Fruit fly (Drosophila melanogaster): ENCODE data around the gene CG18404.

Gene CG18404

DNA sequence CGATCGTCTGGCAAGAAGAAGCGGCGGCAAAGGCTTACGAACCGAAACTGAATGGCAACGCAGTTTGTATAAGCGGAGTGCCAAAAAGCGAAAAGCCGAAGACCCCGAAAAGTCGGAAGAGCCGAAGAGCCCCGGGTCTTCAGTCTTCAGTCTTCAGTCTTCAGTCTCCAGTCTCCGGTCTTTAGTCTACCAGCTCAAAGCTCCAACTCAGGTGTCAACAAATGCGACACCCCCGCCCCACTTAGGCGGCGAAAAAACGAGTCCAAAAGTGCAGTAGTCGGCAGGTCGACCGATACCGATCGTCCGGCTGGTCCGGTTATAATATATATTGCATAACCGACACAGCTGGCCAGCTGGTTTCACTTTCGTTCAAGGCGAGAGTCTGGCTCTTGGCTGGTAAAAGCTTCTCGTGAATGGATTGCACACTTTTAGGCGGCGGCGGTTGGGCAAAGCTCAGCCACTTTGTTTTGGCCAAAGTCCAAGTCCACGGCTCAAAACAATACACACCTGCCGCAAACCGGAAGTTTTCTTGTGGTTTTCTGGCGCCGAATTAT is 9.6 kb upstream of the CG18404 start, which contains the start of gene CG9737 (continued):
- TF ChIP-seq Sox102F (GFP tag; optimal IDR thresholded peaks at IDR 0.05) (peak; percentile 72), CG15336 (GFP tag; IDR thresholded peaks at IDR 0.05) (peak; percentile 62; the same call in 1 of the 2 replicates), Hr39 (GFP tag; optimal IDR thresholded peaks at IDR 0.05) (no peak), Blimp-1 (GFP tag; optimal IDR thresholded peaks at IDR 0.05) (peak; percentile 100), CG31627 (GFP tag; optimal IDR thresholded peaks at IDR 0.05) (no peak), CG11762 (GFP tag; optimal IDR thresholded peaks at IDR 0.05; ENCODE audit: insufficient read depth) (peak; percentile 39), Gug (GFP tag; IDR thresholded peaks at IDR 0.05) (no peak), CG32006 (GFP tag; optimal IDR thresholded peaks at IDR 0.05) (peak; percentile 50), ss (GFP tag; optimal IDR thresholded peaks at IDR 0.05) (peak; percentile 86 to 92), CG34406 (GFP tag; optimal IDR thresholded peaks at IDR 0.05) (peak; percentile 29), CG16779 (tag; optimal IDR thresholded peaks at IDR 0.05) (peak; percentile 84), CG11294 (GFP tag; IDR thresholded peaks at IDR 0.05) (no peak), Hr38 (GFP tag; optimal IDR thresholded peaks at IDR 0.05) (no peak), vri (GFP tag; optimal IDR thresholded peaks at IDR 0.05) (peak; percentile 99)

DNA sequence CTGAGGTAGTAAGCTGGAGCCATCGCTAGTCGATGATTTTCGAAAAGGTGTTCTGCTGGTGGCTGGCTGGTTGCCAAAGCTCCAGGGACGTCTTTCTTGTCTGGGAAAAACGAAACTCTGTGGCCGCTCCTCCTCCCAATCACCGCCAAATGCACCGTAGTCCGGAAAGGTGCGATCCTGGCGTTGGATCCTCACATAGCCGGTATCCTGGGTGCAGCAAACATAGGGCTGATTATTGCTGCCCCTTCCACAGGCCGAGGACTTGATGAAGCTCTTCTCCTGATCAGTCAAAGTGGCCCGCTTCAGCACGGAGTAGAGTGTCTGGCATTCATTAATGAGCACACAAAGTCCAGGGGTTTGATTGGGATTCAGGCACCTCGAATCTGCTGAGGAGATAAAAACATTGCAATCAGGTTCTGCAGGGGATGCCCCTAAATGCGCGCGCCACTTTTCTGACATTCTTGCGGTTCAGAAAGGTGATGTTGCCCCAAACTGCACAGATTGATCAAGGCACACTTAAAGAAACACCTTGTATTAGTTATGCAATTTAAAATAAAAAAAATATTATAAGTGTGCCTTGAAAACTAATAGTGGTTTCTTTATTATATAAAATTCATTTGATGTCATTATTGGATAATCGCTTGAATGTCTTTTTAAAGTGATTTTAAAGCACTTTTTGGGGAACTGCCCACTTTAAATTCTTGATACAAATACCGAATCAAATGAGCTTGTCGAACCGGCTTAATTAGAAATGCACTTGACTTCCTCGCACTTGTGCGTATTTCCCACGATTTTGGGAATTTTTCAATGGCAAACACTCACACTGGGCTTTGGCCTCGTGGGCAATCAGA is 7.0 kb upstream of the CG18404 start:
- TF ChIP-seq Smox (GFP tag; optimal IDR thresholded peaks at IDR 0.05) (peak; percentile 23), CG8632 (GFP tag; optimal IDR thresholded peaks at IDR 0.05) (peak; percentile 11), CG6163 (GFP tag; IDR thresholded peaks at IDR 0.05) (no peak), Hr38 (GFP tag; optimal IDR thresholded peaks at IDR 0.05) (no peak), svp (GFP tag) (peak; percentile 80), eg (GFP tag; IDR thresholded peaks at IDR 0.05) (no peak), dsx (GFP tag; optimal IDR thresholded peaks at IDR 0.05; ENCODE audit: poor library complexity, severe bottlenecking) (peak; percentile 3), dac (GFP tag; optimal IDR thresholded peaks at IDR 0.05) (no peak), topi (GFP tag; optimal IDR thresholded peaks at IDR 0.05) (peak; percentile 41), CG11762 (GFP tag; optimal IDR thresholded peaks at IDR 0.05; ENCODE audit: insufficient read depth) (no peak), esn (GFP tag; optimal IDR thresholded peaks at IDR 0.05) (peak; percentile 41), Eip78C (GFP tag) (peak; percentile 86), spab (GFP tag; optimal IDR thresholded peaks at IDR 0.05) (peak; percentile 9), CG6808 (GFP tag; optimal IDR thresholded peaks at IDR 0.05) (no peak), vri (GFP tag; optimal IDR thresholded peaks at IDR 0.05) (no peak), Sox14 (GFP tag; optimal IDR thresholded peaks at IDR 0.05) (peak; percentile 2), CG8119 (GFP tag; IDR thresholded peaks at IDR 0.05) (no peak), Met (GFP tag; optimal IDR thresholded peaks at IDR 0.05) (peak; percentile 17), Hr39 (GFP tag; optimal IDR thresholded peaks at IDR 0.05) (peak; percentile 14), Hr4 (GFP tag; optimal IDR thresholded peaks at IDR 0.05) (no peak), Sox102F (GFP tag; optimal IDR thresholded peaks at IDR 0.05) (peak; percentile 9), CG31627 (GFP tag; optimal IDR thresholded peaks at IDR 0.05) (peak; percentile 7)

DNA sequence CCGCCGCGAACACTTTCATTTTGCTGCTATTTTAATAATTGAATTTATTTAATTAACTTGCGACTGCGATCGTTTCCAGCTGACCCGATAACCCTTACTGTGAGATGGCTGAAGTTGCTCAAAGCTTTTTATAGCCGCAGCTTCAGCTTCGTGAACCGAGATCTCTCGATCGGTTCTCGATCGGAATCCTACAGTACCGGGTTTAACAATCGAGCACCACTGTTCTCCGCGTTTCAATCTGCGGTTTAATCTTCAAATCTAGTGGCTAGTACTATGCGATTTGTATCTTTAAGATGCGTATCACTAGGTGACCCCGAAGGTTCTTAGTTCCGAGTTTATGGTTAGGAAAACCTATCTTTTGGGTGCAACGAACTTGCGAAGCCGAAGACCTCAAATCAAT is 6.4 kb upstream of the CG18404 start, which contains the start of gene CG9733:
Gene CG9733, minus strand, starts transcription at position 101 of the 400 bp plus-strand sequence.
- TF ChIP-seq svp (GFP tag) (peak; percentile 28), CG9139 (GFP tag; optimal IDR thresholded peaks at IDR 0.05) (no peak)

DNA sequence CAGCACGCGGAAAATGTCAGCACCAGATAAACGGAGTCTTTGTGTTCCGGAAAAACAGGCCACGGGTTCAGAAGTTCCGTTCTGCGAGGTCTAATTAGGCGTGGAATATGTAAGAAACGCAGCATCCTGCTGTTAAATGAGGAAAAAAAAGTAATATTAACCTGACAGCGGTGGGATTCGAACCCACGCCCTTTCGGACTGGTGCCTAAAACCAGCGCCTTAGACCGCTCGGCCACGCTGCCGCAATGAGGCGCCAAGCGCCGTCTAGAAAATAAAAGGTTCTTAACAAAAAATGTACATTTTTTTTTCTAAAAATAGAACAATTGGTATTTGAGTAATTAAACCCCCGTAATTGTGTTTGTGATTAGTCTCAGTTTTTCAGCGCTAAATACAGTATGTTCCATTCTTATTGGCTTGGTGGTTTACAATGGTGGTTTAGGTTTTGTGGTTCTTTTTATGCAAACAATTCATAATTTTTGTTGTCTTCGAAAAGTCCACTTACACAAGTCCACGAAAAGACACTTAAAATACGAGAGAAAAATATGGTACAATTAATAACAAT is 5.1 kb upstream of the CG18404 start:
- TF ChIP-seq Ets96B (tag; optimal IDR thresholded peaks at IDR 0.05) (no peak), Met (GFP tag; optimal IDR thresholded peaks at IDR 0.05) (no peak), Smox (GFP tag; optimal IDR thresholded peaks at IDR 0.05) (no peak), Eip78C (GFP tag) (peak; percentile 41), eg (GFP tag; IDR thresholded peaks at IDR 0.05) (0 out of 3 replicates have a peak, but pooled peaks have one; percentile 26)
